Fruit fly (Drosophila melanogaster) whole organism, embryonic: ENCODE results near the gene CG5793.

Source experiments
- CG13894 ChIP-seq: fragments of 200-800 bp; sonication (Bioruptor generic); optimal IDR thresholded peaks from 3 replicates; lab custom pipeline; 2018; ENCODE audit warnings: missing biosample characterization, mild to moderate bottlenecking, missing genetic modification characterization, moderate library complexity
- CG14860 ChIP-seq: fragments of 200-800 bp; sonication (Bioruptor generic); IDR thresholded peaks from 3 replicates; pipeline ENCODE4 v1.3.6; 2022; ENCODE audit warnings: missing biosample characterization, missing genetic modification characterization; ENCODE audit not compliant: partially characterized antibody
- CG30020 ChIP-seq: fragments of 200-800 bp; optimal IDR thresholded peaks from 2 replicates; lab custom pipeline; 2019; ENCODE audit warnings: missing biosample characterization, mild to moderate bottlenecking, missing genetic modification characterization, moderate library complexity
- CG7745 ChIP-seq: fragments of 200-800 bp; sonication (Bioruptor generic); optimal IDR thresholded peaks from 2 replicates; lab custom pipeline; 2018; ENCODE audit warnings: missing biosample characterization, mild to moderate bottlenecking, missing genetic modification characterization, moderate library complexity
- Ets97D ChIP-seq: fragments of 200-800 bp; sonication (Bioruptor generic); optimal IDR thresholded peaks from 3 replicates; lab custom pipeline; 2016; ENCODE audit warnings: missing biosample characterization, missing genetic modification characterization
- HLH54F ChIP-seq: fragments of 200-800 bp; sonication (Bioruptor generic); optimal IDR thresholded peaks from 3 replicates; lab custom pipeline; 2016; ENCODE audit warnings: missing biosample characterization, missing genetic modification characterization
- Poxn ChIP-seq: fragments of 200-800 bp; sonication (Bioruptor generic); IDR thresholded peaks from 2 replicates; pipeline ENCODE4 v1.3.6; 2022; ENCODE audit warnings: missing biosample characterization, missing genetic modification characterization
- abd-A ChIP-seq: fragments of 200-800 bp; sonication (Bioruptor generic); optimal IDR thresholded peaks from 3 replicates; lab custom pipeline; 2019; ENCODE audit warnings: missing biosample characterization, mild to moderate bottlenecking, missing genetic modification characterization, moderate library complexity
- bab2 ChIP-seq: fragments of 200-800 bp; sonication (Bioruptor generic); optimal IDR thresholded peaks from 2 replicates; lab custom pipeline; 2016; ENCODE audit warnings: missing biosample characterization, missing genetic modification characterization
- hth ChIP-seq: fragments of >200 bp; optimal IDR thresholded peaks from 2 replicates; lab custom pipeline; 2017; ENCODE audit warnings: inconsistent platforms
- lola ChIP-seq, 3 experiments: fragments of >200 bp in 2 of 3; fragments of 200-800 bp in 1 of 3; sonication (Bioruptor generic) in 1 of 3; optimal IDR thresholded peaks; 2 replicates each; lab custom pipeline; 2017 to 2019; ENCODE audit warnings: missing biosample characterization in 3 of 3, missing genetic modification characterization in 3 of 3, mild to moderate bottlenecking in 1 of 3, moderate library complexity in 1 of 3

DNA sequence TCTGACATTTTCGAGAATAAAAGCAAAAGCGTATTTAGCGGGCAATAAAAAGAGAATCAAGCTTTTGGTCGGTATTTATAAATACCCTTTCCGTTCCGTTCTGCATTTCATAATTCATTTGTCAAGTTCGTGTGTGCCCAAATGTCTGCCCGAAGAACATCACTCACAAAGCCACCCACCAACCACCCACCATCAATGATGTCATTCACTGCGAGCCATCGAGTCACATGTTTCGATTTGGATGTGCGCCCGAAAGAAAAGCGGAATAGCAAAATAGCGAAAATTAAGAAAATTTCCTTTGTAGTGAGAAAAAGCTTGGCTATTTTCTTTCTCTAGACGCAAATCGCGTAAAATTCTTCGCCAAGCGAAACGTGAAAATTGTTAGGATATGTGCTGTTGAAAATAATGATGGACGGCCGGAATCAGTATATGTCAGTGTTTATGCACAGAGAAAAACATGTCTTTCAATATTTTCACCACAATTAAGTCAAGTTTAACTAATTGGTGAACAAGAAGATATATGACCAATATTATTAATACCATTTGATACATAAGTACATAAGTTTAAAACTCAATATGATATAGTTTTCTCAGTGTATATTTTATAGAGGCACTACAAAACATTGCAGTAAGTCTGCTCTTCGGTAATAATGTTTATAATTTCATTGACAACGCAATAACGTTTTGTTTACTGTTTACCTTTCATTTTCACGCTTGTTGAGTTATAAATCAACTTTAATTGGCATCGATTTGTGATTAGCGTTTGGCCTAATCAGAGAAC, 23.9 kb downstream of the CG5793 start:
- TF ChIP-seq CG30020 (no peak), HLH54F (GFP tag; lab: Kevin White, UChicago) (peak; percentile 25), bab2 (peak; percentile 68), CG14860 (no peak), CG13894 (tag; lab: Kevin White, UChicago) (no peak), abd-A (no peak), CG7745 (tag; lab: Kevin White, UChicago) (no peak), Poxn (GFP tag; lab: Robert Waterston, UW) (no peak), Ets97D (GFP tag; lab: Kevin White, UChicago) (peak; percentile 8), hth (lab: Kevin White, UChicago) (no peak), lola (GFP tag; optimal IDR thresholded peaks at IDR 0.05; lab: Kevin White, UChicago) (no peak)
